Fruit fly (Drosophila melanogaster): ENCODE data around the gene Drs.

dm6 chr3L:3329763-3330162, 39.6 kb upstream of the Drs start, which contains the start of gene CG14961:
- TF ChIP-seq CG8478 (optimal IDR thresholded peaks at IDR 0.05) (no peak), CTCF (optimal IDR thresholded peaks at IDR 0.05) (no peak)

All from S2 (cell line).